Worm (Caenorhabditis elegans): ENCODE data around the gene cnt-2.

DNA sequence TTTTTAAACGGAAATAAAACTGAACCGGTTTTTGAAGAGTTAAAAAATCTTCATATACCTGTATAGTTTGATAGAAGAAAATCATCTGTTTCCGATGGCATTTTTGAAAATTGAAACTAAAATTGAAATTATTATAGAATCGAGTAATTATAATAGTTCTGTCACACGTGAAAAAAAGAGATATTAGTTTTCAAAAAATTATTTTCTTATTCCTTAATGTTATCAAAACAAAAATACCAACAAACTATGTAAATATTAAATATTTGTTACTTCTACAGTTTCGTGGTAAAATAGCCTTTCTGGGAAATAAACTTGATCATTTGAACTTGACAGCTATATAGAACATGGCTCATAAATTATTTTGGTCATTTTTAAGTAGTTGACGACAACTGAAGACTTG lies 25.8 kb upstream of the cnt-2 start, which contains the start of gene swt-4:
- TF ChIP-seq Y55F3AM.14 (GFP tag; optimal IDR thresholded peaks at IDR 0.05), result no peak
- no peak for TF ChIP-seq unc-62 (GFP tag; optimal IDR thresholded peaks at IDR 0.05)

All from whole organism, L2 larva.